Worm (Caenorhabditis elegans) whole organism, L4 larva: ENCODE data around the gene C39D10.8.

ENCODE experiments used
- D1046.2 ChIP-seq: fragments of 200-800 bp; sonication (Bioruptor generic); IDR thresholded peaks from 2 replicates; pipeline ENCODE4 v1.3.6; 2022; ENCODE audit warnings: missing genetic modification characterization, missing compliant biosample characterization
- Y5F2A.4 ChIP-seq: fragments of 200-800 bp; sonication (Bioruptor generic); optimal IDR thresholded peaks from 2 replicates; lab custom pipeline; 2018; ENCODE audit warnings: mild to moderate bottlenecking, missing genetic modification characterization, missing compliant biosample characterization
- ama-1 ChIP-seq: fragments of 150-350 bp; optimal IDR thresholded peaks from 2 replicates; lab custom pipeline; 2014; ENCODE audit warnings: inconsistent platforms, mixed read lengths
- ceh-62 ChIP-seq: sonication (generic microtip); optimal IDR thresholded peaks from 2 replicates; lab custom pipeline; 2017; ENCODE audit warnings: missing biosample characterization, missing genetic modification characterization
- lin-13 ChIP-seq: fragments of 150-350 bp; optimal IDR thresholded peaks from 2 replicates; lab custom pipeline; 2014; ENCODE audit warnings: missing biosample characterization, missing genetic modification reagents, missing genetic modification characterization
- lin-29 ChIP-seq: fragments of 200-800 bp; sonication (Bioruptor generic); IDR thresholded peaks from 2 replicates; pipeline ENCODE4 v1.3.6; 2022; ENCODE audit warnings: missing genetic modification reagents, missing genetic modification characterization, missing compliant biosample characterization
- lin-39 ChIP-seq: fragments of 150-350 bp; optimal IDR thresholded peaks from 2 replicates; lab custom pipeline; 2014; ENCODE audit warnings: missing biosample characterization, missing genetic modification reagents, missing genetic modification characterization
- nhr-77 ChIP-seq: fragments of 150-350 bp; optimal IDR thresholded peaks from 2 replicates; lab custom pipeline; 2014; ENCODE audit warnings: missing biosample characterization, missing genetic modification characterization
- php-3 ChIP-seq: fragments of 200-800 bp; sonication (Bioruptor generic); IDR thresholded peaks from 2 replicates; pipeline ENCODE4 v1.3.6; 2022; ENCODE audit warnings: missing genetic modification reagents, missing genetic modification characterization, missing compliant biosample characterization
- pqm-1 ChIP-seq: sonication (generic microtip); optimal IDR thresholded peaks from 2 replicates; lab custom pipeline; 2017; ENCODE audit warnings: missing biosample characterization, missing genetic modification characterization

DNA sequence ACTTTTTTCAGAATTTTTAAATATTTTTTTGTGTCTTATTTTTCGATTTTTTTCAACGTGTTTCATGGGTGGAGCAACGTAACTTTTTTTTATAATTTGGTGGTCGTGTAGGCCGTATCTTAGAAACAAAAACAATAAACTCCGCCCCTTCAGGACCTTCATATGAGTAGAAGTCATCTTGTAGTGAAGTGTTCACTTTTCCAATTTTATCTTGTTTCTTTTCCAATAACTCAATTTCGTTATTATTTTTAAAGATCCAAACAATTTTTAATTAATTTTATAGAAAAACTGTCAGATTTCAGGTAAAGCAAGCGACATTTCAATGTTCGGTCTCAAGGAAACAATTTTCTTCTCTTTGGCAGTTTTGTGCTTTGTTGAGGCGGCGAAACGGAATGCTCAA lies 8.2 kb upstream of the C39D10.8 start, which contains the start of gene C39D10.2:
- TF ChIP-seq ceh-62, result no peak
- no peak for TF ChIP-seq lin-39 (tag; lab: Kevin White, UChicago)
- no peak for TF ChIP-seq pqm-1 (tag; lab: Kevin White, UChicago)
- TF ChIP-seq nhr-77 (tag; lab: Kevin White, UChicago), result no peak
- no peak for TF ChIP-seq php-3 (GFP tag; lab: Robert Waterston, UW)
- no peak for TF ChIP-seq lin-29
- TF ChIP-seq D1046.2 (GFP tag; lab: Robert Waterston, UW), result no peak
- TF ChIP-seq ama-1 (lab: Kevin White, UChicago), result no peak
- no peak for TF ChIP-seq lin-13
- TF ChIP-seq Y5F2A.4 (GFP tag; lab: Kevin White, UChicago), result no peak
